Fruit fly (Drosophila melanogaster) whole organism, wandering third instar larva: Measurements from ENCODE around the gene CG32547.

ENCODE experiments used
- Abd-B ChIP-seq: fragments of >200 bp; optimal IDR thresholded peaks from 2 replicates; lab custom pipeline; 2017; ENCODE audit warnings: missing biosample characterization, missing genetic modification characterization
- CG9705 ChIP-seq: fragments of 200-800 bp; sonication (Bioruptor generic); optimal IDR thresholded peaks from 2 replicates; lab custom pipeline; 2018; ENCODE audit warnings: missing biosample characterization, mild to moderate bottlenecking, missing genetic modification characterization
- CrebA ChIP-seq: fragments of 200-800 bp; sonication (Bioruptor generic); optimal IDR thresholded peaks from 2 replicates; lab custom pipeline; 2016; ENCODE audit warnings: missing biosample characterization, mild to moderate bottlenecking, missing genetic modification characterization, borderline replicate concordance
- Dif ChIP-seq: fragments of 200-275, 200-300 bp; sonication (Bioruptor generic); optimal IDR thresholded peaks from 2 replicates; lab custom pipeline; 2018; ENCODE audit warnings: missing biosample characterization, missing genetic modification characterization; ENCODE audit not compliant: partially characterized antibody
- Hnf4 ChIP-seq: fragments of 200-800 bp; sonication (Bioruptor generic); optimal IDR thresholded peaks from 2 replicates; lab custom pipeline; 2016; ENCODE audit warnings: missing biosample characterization, mild to moderate bottlenecking, missing genetic modification characterization
- Jra ChIP-seq: sonication (Bioruptor generic); optimal IDR thresholded peaks from 2 replicates; lab custom pipeline; 2016; ENCODE audit warnings: missing biosample characterization, missing genetic modification characterization
- Mio ChIP-seq: sonication (Bioruptor generic); optimal IDR thresholded peaks from 2 replicates; lab custom pipeline; 2016; ENCODE audit warnings: missing biosample characterization, missing genetic modification characterization
- N ChIP-seq: fragments of >200 bp; optimal IDR thresholded peaks from 2 replicates; lab custom pipeline; 2018; ENCODE audit warnings: missing biosample characterization, missing external identifiers, missing genetic modification characterization
- Rel ChIP-seq, 2 experiments: fragments of 200-800 bp; sonication (Bioruptor generic) in 1 of 2; optimal IDR thresholded peaks; 2 replicates in 1 of 2; 3 replicates in 1 of 2; lab custom pipeline; 2016 to 2019; ENCODE audit warnings: mild to moderate bottlenecking in 2 of 2, missing biosample characterization in 2 of 2, missing genetic modification characterization in 2 of 2, moderate library complexity in 1 of 2
- Sp1 ChIP-seq: fragments of 200-800 bp; sonication (Bioruptor generic); optimal IDR thresholded peaks from 3 replicates; lab custom pipeline; 2019; ENCODE audit warnings: missing biosample characterization, mild to moderate bottlenecking, missing genetic modification characterization, moderate library complexity
- Vsx2 ChIP-seq: fragments of 200-300, 225-300 bp; sonication (Bioruptor generic); optimal IDR thresholded peaks from 2 replicates; lab custom pipeline; 2018; ENCODE audit warnings: missing biosample characterization, missing genetic modification characterization; ENCODE audit not compliant: partially characterized antibody
- br ChIP-seq: fragments of 200-800 bp; sonication (Bioruptor generic); optimal IDR thresholded peaks from 2 replicates; lab custom pipeline; 2016; ENCODE audit warnings: missing biosample characterization, missing genetic modification characterization
- dl ChIP-seq, 2 experiments: fragments of 175-275, 200-275 bp in 1 of 2; fragments of 200-275 bp in 1 of 2; sonication (Bioruptor generic); optimal IDR thresholded peaks; lab custom pipeline; 2018; ENCODE audit warnings: mild to moderate bottlenecking in 2 of 2, missing biosample characterization in 2 of 2, missing genetic modification characterization in 2 of 2, moderate library complexity in 2 of 2; ENCODE audit not compliant: partially characterized antibody in 2 of 2, insufficient read depth in 1 of 2
- dmrt93B ChIP-seq: fragments of 200-800 bp; sonication (Bioruptor generic); optimal IDR thresholded peaks from 2 replicates; lab custom pipeline; 2018; ENCODE audit warnings: missing biosample characterization, mild to moderate bottlenecking, missing genetic modification characterization
- dsf ChIP-seq: sonication (Bioruptor generic); optimal IDR thresholded peaks from 2 replicates; lab custom pipeline; 2016; ENCODE audit warnings: missing biosample characterization, missing genetic modification characterization, borderline replicate concordance
- ey ChIP-seq: fragments of 200-800 bp; sonication (Bioruptor generic); optimal IDR thresholded peaks from 2 replicates; lab custom pipeline; 2016; ENCODE audit warnings: missing biosample characterization, missing genetic modification characterization
- foxo ChIP-seq, 2 experiments: fragments of 200-800 bp; sonication (Bioruptor generic); optimal IDR thresholded peaks; 2 replicates in 1 of 2; 3 replicates in 1 of 2; lab custom pipeline; 2016 to 2017; ENCODE audit warnings: missing biosample characterization in 2 of 2, missing genetic modification characterization in 2 of 2
- fru ChIP-seq: fragments of 200-800 bp; sonication (Bioruptor generic); optimal IDR thresholded peaks from 3 replicates; lab custom pipeline; 2016; ENCODE audit warnings: missing biosample characterization, mild to moderate bottlenecking, missing genetic modification characterization
- h ChIP-seq: fragments of 200-800 bp; sonication (Bioruptor generic); optimal IDR thresholded peaks from 3 replicates; lab custom pipeline; 2016; ENCODE audit warnings: missing biosample characterization, mild to moderate bottlenecking, missing genetic modification characterization
- jim ChIP-seq: fragments of 175-275, 200-325 bp; sonication (Bioruptor generic); optimal IDR thresholded peaks from 2 replicates; lab custom pipeline; 2016; ENCODE audit warnings: missing biosample characterization, mild to moderate bottlenecking, missing genetic modification characterization
- lola ChIP-seq: fragments of >200 bp; optimal IDR thresholded peaks from 2 replicates; lab custom pipeline; 2017; ENCODE audit warnings: missing biosample characterization, missing genetic modification characterization
- pan ChIP-seq: fragments of >200 bp; optimal IDR thresholded peaks from 2 replicates; lab custom pipeline; 2017
- rgr ChIP-seq: fragments of 200-800 bp; sonication (Bioruptor generic); optimal IDR thresholded peaks from 3 replicates; lab custom pipeline; 2016; ENCODE audit warnings: missing biosample characterization, mild to moderate bottlenecking, missing genetic modification characterization
- sv ChIP-seq: fragments of 200-800 bp; sonication (Bioruptor generic); optimal IDR thresholded peaks from 3 replicates; lab custom pipeline; 2016; ENCODE audit warnings: missing biosample characterization, missing genetic modification characterization
- tai ChIP-seq: sonication (Bioruptor generic); optimal IDR thresholded peaks from 2 replicates; lab custom pipeline; 2016; ENCODE audit warnings: missing biosample characterization, missing genetic modification characterization
- woc ChIP-seq: sonication (Bioruptor generic); optimal IDR thresholded peaks from 2 replicates; lab custom pipeline; 2016; ENCODE audit warnings: missing biosample characterization, mild to moderate bottlenecking, missing genetic modification characterization

The CG32547 gene

DNA sequence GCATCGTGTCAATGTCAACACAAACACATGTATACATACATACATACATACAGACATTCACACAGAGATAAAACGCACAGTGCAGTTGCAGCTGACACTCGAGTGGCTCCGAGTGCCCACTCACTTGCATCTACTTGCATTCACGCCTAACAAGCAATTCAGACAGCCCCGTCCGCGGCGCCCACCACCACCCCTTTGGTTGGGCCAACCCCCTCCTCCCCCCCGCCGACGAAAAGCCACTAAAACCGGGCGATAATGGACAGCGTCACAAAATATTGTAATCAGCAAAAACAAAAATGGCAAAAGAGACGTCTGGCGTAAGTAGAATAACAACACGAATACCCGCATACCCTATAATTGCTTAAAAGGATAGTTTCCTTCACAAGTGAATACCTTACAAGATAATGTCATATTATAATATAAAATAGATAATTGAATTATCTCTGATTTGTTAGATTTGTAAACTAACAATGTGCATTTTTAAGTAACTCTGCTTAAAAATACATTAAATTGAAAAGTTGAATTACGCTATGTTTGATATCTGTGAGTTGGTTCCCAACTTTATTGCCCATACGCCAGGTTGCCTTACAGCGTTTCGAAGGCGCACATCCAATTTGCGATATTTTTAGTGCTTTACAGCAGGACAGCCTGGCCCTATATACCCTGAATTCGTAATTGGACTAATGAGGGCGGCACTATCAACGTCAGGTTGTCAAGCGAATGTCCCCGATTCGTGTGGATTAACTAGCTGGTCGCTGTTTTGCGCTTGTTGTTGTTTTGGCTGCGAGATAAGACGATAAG lies 72.5 kb downstream of the CG32547 start:
- TF ChIP-seq Sp1 (GFP tag; lab: Kevin White, UChicago): no peak

dm6 chrX:18405567-18406059 lies 73.7 kb downstream of the CG32547 start:
- TF ChIP-seq CG9705: no peak
- TF ChIP-seq woc (GFP tag; lab: Kevin White, UChicago): no peak
- TF ChIP-seq lola (GFP tag; lab: Kevin White, UChicago): no peak
- no peak for TF ChIP-seq br (GFP tag; lab: Kevin White, UChicago)
- no peak for TF ChIP-seq CrebA
- no peak for TF ChIP-seq dl (GFP tag; optimal IDR thresholded peaks at IDR 0.05; lab: Kevin White, UChicago; ENCODE audit: insufficient read depth in 1 of 2, partially characterized antibody in 2 of 2)
- TF ChIP-seq Mio (GFP tag; lab: Kevin White, UChicago): no peak
- TF ChIP-seq sv (GFP tag; lab: Kevin White, UChicago): peak; percentile 73
- TF ChIP-seq Hnf4 (GFP tag; lab: Kevin White, UChicago): no peak
- no peak for TF ChIP-seq N
- no peak for TF ChIP-seq dmrt93B (GFP tag; lab: Kevin White, UChicago)
- no peak for TF ChIP-seq pan
- TF ChIP-seq Sp1 (GFP tag; lab: Kevin White, UChicago): no peak
- TF ChIP-seq Jra (GFP tag; lab: Kevin White, UChicago): no peak
- TF ChIP-seq tai: no peak
- peak; percentile 5 for TF ChIP-seq rgr (GFP tag; lab: Kevin White, UChicago)
- no peak for TF ChIP-seq Abd-B (GFP tag; lab: Kevin White, UChicago)
- TF ChIP-seq dsf (GFP tag; lab: Kevin White, UChicago): no peak
- peak; percentile 15 for TF ChIP-seq ey (GFP tag; lab: Kevin White, UChicago)

- TF ChIP-seq rgr (GFP tag; lab: Kevin White, UChicago) (no peak), Vsx2 (GFP tag; lab: Kevin White, UChicago) (peak; percentile 90), dl (GFP tag; optimal IDR thresholded peaks at IDR 0.05; lab: Kevin White, UChicago; ENCODE audit: insufficient read depth in 1 of 2, partially characterized antibody in 2 of 2) (peak; percentile 90 to 93), jim (GFP tag; lab: Kevin White, UChicago) (peak; percentile 1), h (peak; percentile 1), foxo (GFP tag; optimal IDR thresholded peaks at IDR 0.05; lab: Kevin White, UChicago) (no peak), pan (peak; percentile 70), Jra (GFP tag; lab: Kevin White, UChicago) (peak; percentile 3), CG9705 (no peak), Dif (GFP tag; lab: Kevin White, UChicago) (peak; percentile 95), fru (GFP tag; lab: Kevin White, UChicago) (peak; percentile 0), Hnf4 (GFP tag; lab: Kevin White, UChicago) (peak; percentile 15), br (GFP tag; lab: Kevin White, UChicago) (peak; percentile 91)
Measured at dm6 chrX:18404632-18405238, 74.6 kb downstream of the CG32547 start.

DNA sequence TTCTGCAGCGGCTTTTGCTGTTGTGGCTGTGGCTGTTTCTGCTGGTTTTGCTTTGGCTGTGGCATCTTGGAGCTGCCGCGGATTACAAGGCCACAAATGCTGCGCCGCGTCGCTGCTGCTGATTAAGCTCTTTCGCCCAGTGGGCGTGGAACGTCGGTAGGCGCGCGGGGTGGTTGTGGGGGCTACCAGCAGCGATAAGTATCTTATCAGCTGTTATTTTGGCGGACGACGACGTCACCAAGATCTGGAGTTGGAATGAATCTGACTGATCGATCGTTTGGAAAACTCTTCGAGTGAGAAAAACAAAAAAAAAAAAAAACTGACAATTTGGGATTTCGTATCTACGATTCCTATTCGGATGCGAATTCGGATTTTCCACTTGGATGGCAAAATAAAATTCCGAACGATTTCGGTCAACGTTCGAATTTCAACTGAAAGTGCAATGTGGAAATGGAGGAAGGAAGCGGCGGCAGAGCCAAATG lies 75.1 kb downstream of the CG32547 start:
- no peak for TF ChIP-seq sv (GFP tag; lab: Kevin White, UChicago)
- peak; percentile 22 for TF ChIP-seq Dif (GFP tag; lab: Kevin White, UChicago)
- no peak for TF ChIP-seq Rel (GFP tag; optimal IDR thresholded peaks at IDR 0.05; lab: Kevin White, UChicago)
- peak; percentile 3 for TF ChIP-seq Rel (tag; optimal IDR thresholded peaks at IDR 0.05; lab: Kevin White, UChicago)

dm6 chrX:18402564-18402963 lies 76.7 kb downstream of the CG32547 start:
- TF ChIP-seq CrebA (no peak), Rel (GFP tag; optimal IDR thresholded peaks at IDR 0.05; lab: Kevin White, UChicago) (no peak), Rel (tag; optimal IDR thresholded peaks at IDR 0.05; lab: Kevin White, UChicago) (peak; percentile 50)
